Worm (Caenorhabditis elegans) whole organism, L4/young adult: ENCODE results near the gene Y24D9A.6.
A peak's percentile ranks its signal among the peaks of the same experiment; 100 is the strongest.

Experiments used
- W03F9.2 ChIP-seq: fragments of 150-350 bp; optimal IDR thresholded peaks from 2 replicates; lab custom pipeline; 2014; ENCODE audit warnings: missing biosample characterization, missing genetic modification characterization
- him-1 ChIP-seq: sonication (generic microtip); optimal IDR thresholded peaks from 2 replicates; lab custom pipeline; 2016; ENCODE audit warnings: missing genotype, missing genetic modification reagents, missing genetic modification characterization, missing compliant biosample characterization

ce11 chrIV:4393488-4393887 lies 6.7 kb downstream of the Y24D9A.6 start:
- TF ChIP-seq him-1 (tag; lab: Kevin White, UChicago), result no peak
- TF ChIP-seq W03F9.2 (tag; lab: Kevin White, UChicago), result peak; percentile 29
